Worm (Caenorhabditis elegans): ENCODE data around the gene dcap-1.

dcap-1 gene

DNA sequence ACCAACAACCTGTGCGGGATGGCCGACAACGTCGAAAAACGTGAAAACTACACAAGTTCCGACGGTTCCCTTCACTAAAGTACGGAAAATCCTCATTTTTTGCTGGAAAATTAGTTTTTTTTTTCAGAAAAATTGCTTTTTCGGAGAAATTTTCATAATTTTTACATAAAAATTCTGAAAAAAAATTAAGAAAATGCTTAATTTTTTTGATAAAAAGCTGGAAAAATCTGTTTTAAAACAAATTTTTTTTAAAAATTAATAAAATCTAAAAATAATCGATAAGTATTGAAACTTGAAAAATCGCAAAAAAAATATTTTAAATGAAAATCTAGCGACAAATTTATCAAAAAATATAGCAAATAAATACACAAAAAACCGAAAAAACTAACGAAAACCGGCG is 48.8 kb downstream of the dcap-1 start, which contains the start of gene immp-2:
TSS of gene immp-2 (minus strand) at position 101 of the 400 bp plus-strand sequence.
- TF ChIP-seq fos-1 (tag; optimal IDR thresholded peaks at IDR 0.05) = no peak
- no peak for TF ChIP-seq ces-1 (GFP tag; optimal IDR thresholded peaks at IDR 0.05)
- no peak for TF ChIP-seq lir-3 (tag; optimal IDR thresholded peaks at IDR 0.05; ENCODE audit: poor library complexity)
- TF ChIP-seq mef-2 (tag; optimal IDR thresholded peaks at IDR 0.05) = no peak
- TF ChIP-seq grh-1 (GFP tag; IDR thresholded peaks at IDR 0.05) = no peak
- TF ChIP-seq xbp-1 (tag; optimal IDR thresholded peaks at IDR 0.05) = no peak
- TF ChIP-seq pag-3 (tag; optimal IDR thresholded peaks at IDR 0.05; ENCODE audit: borderline replicate concordance, insufficient read depth) = no peak
- TF ChIP-seq hlh-17 (GFP tag; optimal IDR thresholded peaks at IDR 0.05; ENCODE audit: borderline replicate concordance) = no peak
- TF ChIP-seq ceh-90 (tag; optimal IDR thresholded peaks at IDR 0.05) = no peak
- TF ChIP-seq C16A3.4 (tag; optimal IDR thresholded peaks at IDR 0.05) = no peak
- no peak for TF ChIP-seq aha-1 (tag; optimal IDR thresholded peaks at IDR 0.05)
- TF ChIP-seq irx-1 (tag; optimal IDR thresholded peaks at IDR 0.05) = no peak
- no peak for TF ChIP-seq F16B12.6 (tag; optimal IDR thresholded peaks at IDR 0.05)
- TF ChIP-seq nhr-76 (tag; optimal IDR thresholded peaks at IDR 0.05) = no peak

All from whole organism, L1 larva.